Fruit fly (Drosophila melanogaster) whole organism, adult: ENCODE measurements around the gene CG15922.

Source experiments
- CG11617 ChIP-seq: fragments of 200-800 bp; sonication (Bioruptor generic); optimal IDR thresholded peaks from 2 replicates; lab custom pipeline; 2017; ENCODE audit warnings: mild to moderate bottlenecking, missing biosample characterization, missing genetic modification reagents, missing genetic modification characterization
- CG12768 ChIP-seq: fragments of 200-800 bp; sonication (Bioruptor generic); optimal IDR thresholded peaks from 2 replicates; lab custom pipeline; 2017; ENCODE audit warnings: missing biosample characterization, missing genetic modification characterization, mild to moderate bottlenecking, moderate library complexity, missing genetic modification reagents
- CG14711 ChIP-seq: fragments of 200-800 bp; sonication (Bioruptor generic); optimal IDR thresholded peaks from 2 replicates; lab custom pipeline; 2018; ENCODE audit warnings: missing biosample characterization, mild to moderate bottlenecking, missing genetic modification characterization, moderate library complexity
- CG1620 ChIP-seq: fragments of 200-800 bp; sonication (Bioruptor generic); optimal IDR thresholded peaks from 2 replicates; lab custom pipeline; 2016; ENCODE audit warnings: missing biosample characterization, missing genetic modification characterization
- CG33017 ChIP-seq: fragments of 200-800 bp; sonication (Bioruptor generic); optimal IDR thresholded peaks from 2 replicates; lab custom pipeline; 2018; ENCODE audit warnings: missing biosample characterization, mild to moderate bottlenecking, missing genetic modification characterization, moderate library complexity
- CG5204 ChIP-seq: fragments of 200-800 bp; sonication (Bioruptor generic); optimal IDR thresholded peaks from 2 replicates; lab custom pipeline; 2016; ENCODE audit warnings: missing biosample characterization, missing genetic modification characterization
- CG7045 ChIP-seq: fragments of 200-800 bp; sonication (Bioruptor generic); optimal IDR thresholded peaks from 2 replicates; lab custom pipeline; 2017; ENCODE audit warnings: missing biosample characterization, mild to moderate bottlenecking, missing genetic modification characterization
- CG7101 ChIP-seq: fragments of 200-800 bp; sonication (Bioruptor generic); optimal IDR thresholded peaks from 2 replicates; lab custom pipeline; 2018; ENCODE audit warnings: missing biosample characterization, mild to moderate bottlenecking, missing genetic modification characterization, moderate library complexity
- Clk ChIP-seq: fragments of 200-800 bp; sonication (Bioruptor generic); optimal IDR thresholded peaks from 2 replicates; lab custom pipeline; 2017; ENCODE audit warnings: missing biosample characterization, missing genetic modification characterization
- Crg-1 ChIP-seq: fragments of 200-800 bp; sonication (Bioruptor generic); optimal IDR thresholded peaks from 2 replicates; lab custom pipeline; 2016; ENCODE audit warnings: missing biosample characterization, missing genetic modification characterization
- Hr96 ChIP-seq: fragments of 200-800 bp; sonication (Bioruptor generic); optimal IDR thresholded peaks from 2 replicates; lab custom pipeline; 2016; ENCODE audit warnings: missing biosample characterization, missing genetic modification characterization
- Mnt ChIP-seq: fragments of 200-800 bp; sonication (Bioruptor generic); optimal IDR thresholded peaks from 2 replicates; lab custom pipeline; 2016; ENCODE audit warnings: missing biosample characterization, mild to moderate bottlenecking, missing genetic modification characterization
- bab1 ChIP-seq: fragments of 200-800 bp; sonication (Bioruptor generic); optimal IDR thresholded peaks from 3 replicates; lab custom pipeline; 2019; ENCODE audit warnings: missing biosample characterization, mild to moderate bottlenecking, missing genetic modification characterization, moderate library complexity
- cic ChIP-seq: fragments of 200-800 bp; sonication (Bioruptor generic); optimal IDR thresholded peaks from 2 replicates; lab custom pipeline; 2017; ENCODE audit warnings: missing biosample characterization, mild to moderate bottlenecking, missing genetic modification characterization, moderate library complexity
- cnc ChIP-seq, 2 experiments: fragments of >200 bp; optimal IDR thresholded peaks; 2 replicates each; lab custom pipeline; 2017
- kay ChIP-seq: fragments of 200-800 bp; sonication (Bioruptor generic); peaks from one replicate; lab custom pipeline; 2016; ENCODE audit warnings: missing biosample characterization, missing genetic modification characterization, borderline replicate concordance
- ovo ChIP-seq: fragments of 200-800 bp; sonication (Bioruptor generic); optimal IDR thresholded peaks from 2 replicates; lab custom pipeline; 2016; ENCODE audit warnings: missing biosample characterization, missing genetic modification characterization
- pad ChIP-seq: fragments of 200-800 bp; sonication (Bioruptor generic); optimal IDR thresholded peaks from 3 replicates; lab custom pipeline; 2017; ENCODE audit warnings: missing biosample characterization, missing genetic modification characterization, mild to moderate bottlenecking, moderate library complexity, missing genetic modification reagents
- tj ChIP-seq: fragments of 200-800 bp; sonication (Bioruptor generic); optimal IDR thresholded peaks from 3 replicates; lab custom pipeline; 2017; ENCODE audit warnings: missing biosample characterization, mild to moderate bottlenecking, missing genetic modification characterization, moderate library complexity
- toe ChIP-seq: fragments of 200-800 bp; sonication (Bioruptor generic); optimal IDR thresholded peaks from 2 replicates; lab custom pipeline; 2016; ENCODE audit warnings: missing biosample characterization, missing genetic modification characterization

CG15922 gene

DNA sequence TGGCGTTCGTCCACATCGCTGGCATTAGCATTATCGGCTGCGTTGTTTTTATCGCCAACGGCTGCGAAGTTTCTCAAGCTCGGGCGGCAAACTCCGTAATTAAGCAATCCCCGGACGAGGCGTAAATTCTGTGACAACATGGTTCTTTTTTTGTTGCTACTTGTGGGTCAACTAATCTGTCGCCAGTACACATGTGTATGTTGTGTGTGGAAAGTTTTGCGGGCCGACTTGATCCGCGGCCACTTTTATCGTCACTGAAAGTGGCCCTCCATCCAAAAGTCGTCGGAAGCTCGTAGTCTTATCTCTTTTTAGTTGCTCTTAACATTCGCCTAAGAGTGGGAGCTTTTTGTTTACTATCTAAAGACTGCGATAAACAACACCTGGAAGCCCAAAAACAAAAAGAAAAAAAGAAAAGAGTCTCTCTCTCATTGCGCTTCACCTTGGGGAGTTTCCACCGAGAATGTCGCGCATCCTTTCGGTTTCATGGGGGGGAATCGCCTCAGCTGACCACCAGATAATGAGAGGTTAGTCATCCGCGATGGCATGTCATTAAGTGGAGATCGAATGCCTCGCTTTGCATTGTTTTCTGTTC, 3.8 kb upstream of the CG15922 start, which contains the start of gene CG10877:
CG10877 (minus strand) TSS at position 238 of the 592 bp plus-strand sequence.
- TF ChIP-seq CG14711 (tag; lab: Kevin White, UChicago) (no peak), CG11617 (GFP tag; lab: Kevin White, UChicago) (no peak), toe (GFP tag; lab: Kevin White, UChicago) (no peak), Mnt (GFP tag; lab: Kevin White, UChicago) (peak; percentile 33), CG5204 (GFP tag; lab: Kevin White, UChicago) (no peak), tj (no peak), CG12768 (peak; percentile 36)

DNA sequence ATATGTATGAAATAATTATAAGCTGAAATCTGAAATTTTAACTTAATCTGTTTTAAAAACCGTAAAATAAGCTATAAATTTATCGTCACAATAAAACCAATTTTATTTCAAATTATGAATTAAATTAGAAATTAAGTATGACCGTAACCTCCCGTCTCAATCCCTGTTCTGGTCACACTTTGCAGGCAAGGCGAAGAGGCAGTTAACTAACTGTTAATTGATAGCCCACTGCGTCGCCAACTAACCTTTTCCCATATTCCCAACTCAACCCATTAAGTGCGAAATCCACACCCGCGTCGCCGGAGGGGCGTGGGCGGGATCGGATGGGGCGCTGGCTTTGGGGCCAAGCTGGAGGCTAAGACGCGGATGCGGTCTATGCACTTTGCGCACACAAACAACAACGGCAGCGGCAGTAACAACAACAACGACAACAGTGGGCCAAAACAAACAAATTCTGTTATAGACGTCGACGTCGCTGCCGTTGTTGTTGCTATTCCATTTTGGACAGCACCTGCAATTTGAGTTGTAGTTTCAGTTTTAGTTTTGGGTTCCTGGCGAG, 667 bp upstream of the CG15922 start, which contains the start of gene CG5191:
CG5191 (plus strand) TSS at position 198 of the 559 bp plus-strand sequence.
- peak; percentile 18 for TF ChIP-seq CG11617 (GFP tag; lab: Kevin White, UChicago)
- no peak for TF ChIP-seq CG1620 (GFP tag; lab: Kevin White, UChicago)
- peak; percentile 59 for TF ChIP-seq ovo (GFP tag; lab: Kevin White, UChicago)
- peak; percentile 19 for TF ChIP-seq CG12768
- TF ChIP-seq Hr96 (GFP tag; lab: Kevin White, UChicago), result no peak
- TF ChIP-seq bab1 (GFP tag; lab: Kevin White, UChicago), result no peak
- no peak for TF ChIP-seq CG7101 (tag; lab: Kevin White, UChicago)

DNA sequence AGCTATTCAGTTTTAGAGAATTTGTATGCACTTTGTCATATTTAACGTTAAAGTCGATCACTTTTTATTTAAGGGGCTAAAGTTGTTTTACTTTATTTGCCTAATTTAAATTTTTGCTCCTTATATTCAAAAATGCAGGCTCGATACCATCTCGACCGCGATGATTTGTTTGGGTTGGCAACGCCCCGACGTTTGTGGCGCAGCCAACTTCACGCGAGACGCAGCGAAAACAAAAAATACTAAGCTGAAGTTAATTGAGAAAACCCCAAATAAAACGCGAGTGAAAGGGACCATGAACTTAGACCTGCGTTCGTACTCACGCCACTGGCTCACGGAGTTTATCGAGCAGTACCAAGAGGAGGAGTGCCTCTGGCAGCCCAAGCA, 2.0 kb downstream of the CG15922 start:
- no peak for TF ChIP-seq cnc (optimal IDR thresholded peaks at IDR 0.05; lab: Kevin White, UChicago)
- TF ChIP-seq pad (GFP tag; lab: Kevin White, UChicago), result no peak
- no peak for TF ChIP-seq ovo (GFP tag; lab: Kevin White, UChicago)
- no peak for TF ChIP-seq CG33017
- peak; percentile 40 for TF ChIP-seq CG7101 (tag; lab: Kevin White, UChicago)
- TF ChIP-seq Hr96 (GFP tag; lab: Kevin White, UChicago), result no peak
- no peak for TF ChIP-seq kay (GFP tag; lab: Kevin White, UChicago)
- no peak for TF ChIP-seq CG11617 (GFP tag; lab: Kevin White, UChicago)
- no peak for TF ChIP-seq CG7045 (GFP tag; lab: Kevin White, UChicago)
- TF ChIP-seq Crg-1 (GFP tag; lab: Kevin White, UChicago), result no peak
- no peak for TF ChIP-seq cic (GFP tag; lab: Kevin White, UChicago)
- no peak for TF ChIP-seq tj
- peak; percentile 58 for TF ChIP-seq CG1620 (GFP tag; lab: Kevin White, UChicago)
- TF ChIP-seq toe (GFP tag; lab: Kevin White, UChicago), result no peak
- TF ChIP-seq Clk, result no peak
- peak; percentile 2 for TF ChIP-seq CG12768
- TF ChIP-seq CG14711 (tag; lab: Kevin White, UChicago), result no peak
- peak; percentile 8 for TF ChIP-seq bab1 (GFP tag; lab: Kevin White, UChicago)
- no peak for TF ChIP-seq CG5204 (GFP tag; lab: Kevin White, UChicago)
- TF ChIP-seq Mnt (GFP tag; lab: Kevin White, UChicago), result no peak

DNA sequence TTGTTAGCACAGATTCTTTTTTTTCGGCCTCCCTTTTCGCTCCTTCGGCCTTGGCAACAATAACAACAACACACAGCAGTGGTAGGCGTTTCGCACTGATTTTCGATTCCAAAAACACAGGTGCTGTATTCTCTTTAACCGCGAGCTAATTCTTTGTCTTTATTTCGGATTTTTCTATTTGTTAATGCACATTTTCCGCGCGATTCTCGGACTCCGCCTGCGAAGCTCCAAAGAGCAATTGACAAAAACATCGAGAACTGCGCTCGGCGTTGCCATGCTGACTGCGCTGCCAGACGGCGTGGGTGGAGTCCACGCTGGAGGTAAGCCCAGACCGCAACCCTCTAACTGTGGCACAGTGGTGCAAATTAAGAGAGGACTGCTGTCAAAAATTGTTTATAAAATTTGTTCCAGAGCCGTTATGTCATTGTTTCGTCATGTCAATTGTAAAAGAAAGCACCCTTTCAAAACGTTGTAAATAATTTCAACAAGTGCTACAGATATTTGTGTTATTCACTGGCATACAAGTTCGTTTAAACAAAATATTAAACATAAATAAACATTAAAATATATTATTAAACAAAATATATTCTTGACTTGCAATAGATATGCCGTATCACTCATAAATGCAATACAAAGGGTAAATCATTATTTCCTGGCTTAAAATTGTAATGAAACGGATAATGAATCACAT, 2.5 kb downstream of the CG15922 start, which contains the start of the genes DPCoAC and CG5180:
DPCoAC (minus strand) TSS at position 253 of the 691 bp plus-strand sequence.
CG5180 (plus strand) TSS at position 516 of the 691 bp plus-strand sequence.
- TF ChIP-seq Hr96 (GFP tag; lab: Kevin White, UChicago) (peak; percentile 38), CG14711 (tag; lab: Kevin White, UChicago) (no peak), CG12768 (peak; percentile 47), CG1620 (GFP tag; lab: Kevin White, UChicago) (peak; percentile 70), pad (GFP tag; lab: Kevin White, UChicago) (no peak), cic (GFP tag; lab: Kevin White, UChicago) (peak; percentile 66), ovo (GFP tag; lab: Kevin White, UChicago) (peak; percentile 64), Crg-1 (GFP tag; lab: Kevin White, UChicago) (peak; percentile 41), toe (GFP tag; lab: Kevin White, UChicago) (peak; percentile 71), CG7101 (tag; lab: Kevin White, UChicago) (no peak), Clk (peak; percentile 64), tj (peak; percentile 28), Mnt (GFP tag; lab: Kevin White, UChicago) (peak; percentile 70), CG11617 (GFP tag; lab: Kevin White, UChicago) (peak; percentile 74), CG5204 (GFP tag; lab: Kevin White, UChicago) (peak; percentile 71), cnc (optimal IDR thresholded peaks at IDR 0.05; lab: Kevin White, UChicago) (no peak), bab1 (GFP tag; lab: Kevin White, UChicago) (peak; percentile 44), kay (GFP tag; lab: Kevin White, UChicago) (peak; percentile 2), CG33017 (peak; percentile 26), CG7045 (GFP tag; lab: Kevin White, UChicago) (peak; percentile 51)

DNA sequence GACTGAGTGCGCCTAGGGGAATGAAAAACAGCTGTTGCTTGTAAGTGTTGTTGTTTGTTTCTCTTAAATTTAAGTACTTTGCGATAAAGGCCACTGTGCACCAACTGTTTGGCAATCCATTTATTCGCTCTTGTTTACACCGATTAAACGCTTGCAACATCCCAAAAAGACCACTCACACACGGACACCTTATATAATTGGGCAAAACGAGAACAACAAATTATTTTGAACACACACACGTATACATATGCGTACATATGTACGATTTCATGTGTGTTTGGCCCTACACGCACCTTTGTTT, 3.0 kb downstream of the CG15922 start:
- TF ChIP-seq toe (GFP tag; lab: Kevin White, UChicago) (no peak), bab1 (GFP tag; lab: Kevin White, UChicago) (no peak), kay (GFP tag; lab: Kevin White, UChicago) (no peak), Hr96 (GFP tag; lab: Kevin White, UChicago) (no peak), tj (no peak)
